Worm (Caenorhabditis elegans) whole organism, young adult: ENCODE data around the gene ztf-1.

Experiments used
- B0336.3 ChIP-seq: fragments of 200-800 bp; sonication (Bioruptor generic); IDR thresholded peaks from 2 replicates; pipeline ENCODE4 v1.3.6; 2022; ENCODE audit warnings: missing genetic modification characterization, missing compliant biosample characterization
- F33H1.4 ChIP-seq: fragments of 200-800 bp; sonication (Bioruptor generic); IDR thresholded peaks from 2 replicates; pipeline ENCODE4 v1.3.6; 2022; ENCODE audit warnings: missing genetic modification reagents, missing genetic modification characterization, missing compliant biosample characterization
- F39B2.1 ChIP-seq: fragments of 200-800 bp; sonication (Bioruptor generic); IDR thresholded peaks from 2 replicates; pipeline ENCODE4 v1.3.6; 2022; ENCODE audit warnings: missing genetic modification reagents, missing genetic modification characterization, missing compliant biosample characterization
- F52B5.7 ChIP-seq: sonication (generic microtip); optimal IDR thresholded peaks from 2 replicates; lab custom pipeline; 2016; ENCODE audit warnings: mild to moderate bottlenecking, missing genetic modification characterization, missing compliant biosample characterization
- F55B11.4 ChIP-seq: sonication (generic microtip); optimal IDR thresholded peaks from 2 replicates; lab custom pipeline; 2016; ENCODE audit warnings: missing compliant biosample characterization, missing genetic modification characterization, borderline replicate concordance; ENCODE audit not compliant: insufficient read depth
- T07F8.4 ChIP-seq: sonication (generic microtip); optimal IDR thresholded peaks from 2 replicates; lab custom pipeline; 2016; ENCODE audit warnings: mild to moderate bottlenecking, missing genetic modification characterization, moderate library complexity, missing compliant biosample characterization
- T26A5.8 ChIP-seq: sonication (generic microtip); optimal IDR thresholded peaks from 2 replicates; lab custom pipeline; 2016; ENCODE audit warnings: missing genetic modification characterization, missing compliant biosample characterization
- Y56A3A.18 ChIP-seq: fragments of 200-800 bp; sonication (Bioruptor generic); IDR thresholded peaks from 2 replicates; pipeline ENCODE4 v1.3.6; 2022; ENCODE audit warnings: missing genetic modification reagents, missing genetic modification characterization, missing compliant biosample characterization
- Y67H2A.10 ChIP-seq: fragments of 200-800 bp; sonication (Bioruptor generic); conservative IDR thresholded peaks from 2 replicates; pipeline ENCODE4 v1.3.6; 2022; ENCODE audit warnings: missing genetic modification reagents, missing genetic modification characterization, missing compliant biosample characterization
- Y95B8A.8 ChIP-seq: fragments of 200-800 bp; sonication (Bioruptor generic); IDR thresholded peaks from 2 replicates; pipeline ENCODE4 v1.3.6; 2022; ENCODE audit warnings: missing genetic modification reagents, missing genetic modification characterization, missing compliant biosample characterization
- akir-1 ChIP-seq: fragments of 200-800 bp; sonication (Bioruptor generic); optimal IDR thresholded peaks from 2 replicates; lab custom pipeline; 2018; ENCODE audit warnings: mild to moderate bottlenecking, missing genetic modification characterization, moderate library complexity, missing compliant biosample characterization
- bed-2 ChIP-seq: fragments of 200-800 bp; sonication (Bioruptor generic); IDR thresholded peaks from 2 replicates; pipeline ENCODE4 v1.3.6; 2022; ENCODE audit warnings: missing genetic modification reagents, missing genetic modification characterization, missing compliant biosample characterization
- ceh-40 ChIP-seq: fragments of 200-800 bp; sonication (Bioruptor generic); IDR thresholded peaks from 2 replicates; pipeline ENCODE4 v1.3.6; 2022; ENCODE audit warnings: missing genetic modification characterization, missing compliant biosample characterization
- ceh-91 ChIP-seq: fragments of 200-800 bp; sonication (Bioruptor generic); IDR thresholded peaks from 2 replicates; pipeline ENCODE4 v1.3.6; 2022; ENCODE audit warnings: missing genetic modification reagents, missing genetic modification characterization, missing compliant biosample characterization
- die-1 ChIP-seq: sonication (generic microtip); optimal IDR thresholded peaks from 2 replicates; lab custom pipeline; 2016; ENCODE audit warnings: missing genotype, mild to moderate bottlenecking, missing genetic modification characterization, missing compliant biosample characterization
- egl-44 ChIP-seq: fragments of 200-800 bp; sonication (Bioruptor generic); IDR thresholded peaks from 2 replicates; pipeline ENCODE4 v1.3.6; 2022; ENCODE audit warnings: missing genetic modification reagents, missing genetic modification characterization, missing compliant biosample characterization
- ets-4 ChIP-seq: fragments of 200-800 bp; sonication (Bioruptor generic); optimal IDR thresholded peaks from 2 replicates; lab custom pipeline; 2018; ENCODE audit warnings: mild to moderate bottlenecking, missing genetic modification characterization, missing compliant biosample characterization
- lag-1 ChIP-seq: fragments of 200-800 bp; sonication (Bioruptor generic); IDR thresholded peaks from 2 replicates; pipeline ENCODE4 v1.3.6; 2022; ENCODE audit warnings: missing genetic modification reagents, missing genetic modification characterization, missing compliant biosample characterization
- let-526 ChIP-seq: fragments of 200-800 bp; sonication (Bioruptor generic); IDR thresholded peaks from 2 replicates; pipeline ENCODE4 v1.3.6; 2022; ENCODE audit warnings: missing genetic modification reagents, missing genetic modification characterization, missing compliant biosample characterization
- lin-40 ChIP-seq: sonication (generic microtip); optimal IDR thresholded peaks from 2 replicates; lab custom pipeline; 2016; ENCODE audit warnings: missing genetic modification characterization, mild to moderate bottlenecking, missing compliant biosample characterization, missing genotype, missing genetic modification reagents
- lsl-1 ChIP-seq: fragments of 200-800 bp; sonication (Bioruptor generic); optimal IDR thresholded peaks from 2 replicates; lab custom pipeline; 2018; ENCODE audit warnings: mild to moderate bottlenecking, missing genetic modification characterization, moderate library complexity, missing compliant biosample characterization
- madf-10 ChIP-seq: sonication (generic microtip); optimal IDR thresholded peaks from 2 replicates; lab custom pipeline; 2016; ENCODE audit warnings: mild to moderate bottlenecking, missing genetic modification characterization, missing compliant biosample characterization
- madf-6 ChIP-seq: fragments of 200-800 bp; sonication (Bioruptor generic); IDR thresholded peaks from 2 replicates; pipeline ENCODE4 v1.3.6; 2022; ENCODE audit warnings: missing genetic modification reagents, missing genetic modification characterization, missing compliant biosample characterization
- madf-8 ChIP-seq: fragments of 200-800 bp; sonication (Bioruptor generic); conservative IDR thresholded peaks from 2 replicates; pipeline ENCODE4 v1.3.6; 2022; ENCODE audit warnings: missing genetic modification reagents, missing genetic modification characterization, missing compliant biosample characterization
- mcd-1 ChIP-seq: fragments of 200-800 bp; sonication (Bioruptor generic); IDR thresholded peaks from 2 replicates; pipeline ENCODE4 v1.3.6; 2022; ENCODE audit warnings: missing genetic modification reagents, missing genetic modification characterization, missing compliant biosample characterization
- pbrm-1 ChIP-seq: fragments of 200-800 bp; sonication (Bioruptor generic); IDR thresholded peaks from 2 replicates; pipeline ENCODE4 v1.3.6; 2022; ENCODE audit warnings: missing genetic modification reagents, missing genetic modification characterization, missing compliant biosample characterization
- pha-4 ChIP-seq: fragments of 150-350 bp; sonication (generic microtip); optimal IDR thresholded peaks from 2 replicates; lab custom pipeline; 2014; ENCODE audit warnings: missing biosample characterization, missing genetic modification reagents, missing genetic modification characterization
- rec-8 ChIP-seq, 2 experiments: sonication (generic microtip); optimal IDR thresholded peaks; 2 replicates each; lab custom pipeline; 2016; ENCODE audit warnings: mild to moderate bottlenecking in 2 of 2, missing genetic modification characterization in 2 of 2, missing genetic modification reagents in 2 of 2, missing genotype in 2 of 2, missing biosample characterization in 1 of 2, missing compliant biosample characterization in 1 of 2, moderate library complexity in 1 of 2
- snpc-1.1 ChIP-seq: sonication (generic microtip); optimal IDR thresholded peaks from 2 replicates; lab custom pipeline; 2017; ENCODE audit warnings: missing genetic modification characterization, mild to moderate bottlenecking, missing compliant biosample characterization, antibody characterized with exemption, moderate library complexity, missing genotype, missing genetic modification reagents; ENCODE audit not compliant: insufficient read depth
- snpc-1.3 ChIP-seq: sonication (generic microtip); optimal IDR thresholded peaks from 2 replicates; lab custom pipeline; 2017; ENCODE audit warnings: missing genetic modification characterization, mild to moderate bottlenecking, missing compliant biosample characterization, antibody characterized with exemption, moderate library complexity, missing genotype, missing genetic modification reagents; ENCODE audit not compliant: insufficient read depth
- snpc-3.4 ChIP-seq: sonication (generic microtip); optimal IDR thresholded peaks from 2 replicates; lab custom pipeline; 2017; ENCODE audit warnings: missing genetic modification characterization, mild to moderate bottlenecking, missing compliant biosample characterization, antibody characterized with exemption, moderate library complexity, missing genotype, missing genetic modification reagents
- tlf-1 ChIP-seq: fragments of 200-800 bp; sonication (Bioruptor generic); optimal IDR thresholded peaks from 2 replicates; lab custom pipeline; 2018; ENCODE audit warnings: mild to moderate bottlenecking, missing genetic modification characterization, missing compliant biosample characterization
- unc-130 ChIP-seq: sonication (generic microtip); optimal IDR thresholded peaks from 2 replicates; lab custom pipeline; 2016; ENCODE audit warnings: missing genetic modification reagents, missing genetic modification characterization, missing compliant biosample characterization
- xnd-1 ChIP-seq: sonication (generic microtip); optimal IDR thresholded peaks from 2 replicates; lab custom pipeline; 2016; ENCODE audit warnings: missing genotype, missing genetic modification reagents, missing genetic modification characterization, missing compliant biosample characterization
- zfh-2 ChIP-seq: fragments of 200-800 bp; sonication (Bioruptor generic); conservative IDR thresholded peaks from 2 replicates; pipeline ENCODE4 v1.3.6; 2022; ENCODE audit warnings: missing genetic modification reagents, missing genetic modification characterization, missing compliant biosample characterization
- ztf-25 ChIP-seq: fragments of 200-800 bp; sonication (Bioruptor generic); IDR thresholded peaks from 2 replicates; pipeline ENCODE4 v1.3.6; 2022; ENCODE audit warnings: missing genetic modification reagents, missing genetic modification characterization, missing compliant biosample characterization
- ztf-26 ChIP-seq: sonication (generic microtip); optimal IDR thresholded peaks from 2 replicates; lab custom pipeline; 2017; ENCODE audit warnings: missing genetic modification characterization, missing compliant biosample characterization
- ztf-28 ChIP-seq: fragments of 200-800 bp; sonication (Bioruptor generic); IDR thresholded peaks from 2 replicates; pipeline ENCODE4 v1.3.6; 2022; ENCODE audit warnings: missing genetic modification reagents, missing genetic modification characterization, missing compliant biosample characterization

ztf-1 gene

ce11 chrIII:8801864-8802818 lies 10.0 kb upstream of the ztf-1 start (continued):
- TF ChIP-seq ztf-26 (tag; lab: Kevin White, UChicago) (peak; percentile 84), ceh-91 (GFP tag; lab: Robert Waterston, UW) (no peak), lin-40 (peak; percentile 96), Y56A3A.18 (GFP tag; lab: Robert Waterston, UW) (0 out of 2 replicates have a peak, but pooled peaks have one; percentile 21), madf-6 (GFP tag; lab: Robert Waterston, UW) (no peak), akir-1 (GFP tag; lab: Kevin White, UChicago) (peak; percentile 70), bed-2 (GFP tag; lab: Robert Waterston, UW) (0 out of 2 replicates have a peak, but pooled peaks have one; percentile 23), tlf-1 (GFP tag; lab: Kevin White, UChicago) (peak; percentile 80), snpc-1.1 (tag; lab: Kevin White, UChicago) (peak; percentile 57)

ce11 chrIII:8801352-8801863 lies 9.3 kb upstream of the ztf-1 start:
- peak; percentile 19 for TF ChIP-seq die-1 (tag; lab: Kevin White, UChicago)
- TF ChIP-seq ztf-26 (tag; lab: Kevin White, UChicago), result no peak
- no peak for TF ChIP-seq akir-1 (GFP tag; lab: Kevin White, UChicago)

- TF ChIP-seq unc-130 (GFP tag; lab: Kevin White, UChicago) (no peak), ets-4 (no peak), lsl-1 (GFP tag; lab: Kevin White, UChicago) (no peak), ztf-28 (GFP tag; lab: Robert Waterston, UW) (no peak), F39B2.1 (GFP tag; lab: Robert Waterston, UW) (no peak), mcd-1 (GFP tag; lab: Robert Waterston, UW) (no peak), Y95B8A.8 (GFP tag; lab: Robert Waterston, UW) (no peak), ztf-26 (tag; lab: Kevin White, UChicago) (no peak), B0336.3 (GFP tag; lab: Robert Waterston, UW) (no peak)
- TF ChIP-seq, all 124 proteins: peak for 0
Observed at ce11 chrIII:8800796-8801083, 8.6 kb upstream of the ztf-1 start.

- no peak for TF ChIP-seq F33H1.4 (GFP tag; lab: Robert Waterston, UW)
- TF ChIP-seq snpc-1.3 (tag; lab: Kevin White, UChicago), result no peak
- no peak for TF ChIP-seq ztf-25 (GFP tag; lab: Robert Waterston, UW)
- TF ChIP-seq madf-8, result no peak
- TF ChIP-seq lag-1, result no peak
- TF ChIP-seq rec-8 (tag; optimal IDR thresholded peaks at IDR 0.05; lab: Kevin White, UChicago), result no peak
- TF ChIP-seq T07F8.4 (tag; lab: Kevin White, UChicago), result no peak
- TF ChIP-seq snpc-3.4 (tag; lab: Kevin White, UChicago), result no peak
- TF ChIP-seq madf-10, result peak; percentile 42
- no peak for TF ChIP-seq ztf-28 (GFP tag; lab: Robert Waterston, UW)
- no peak for TF ChIP-seq F52B5.7 (tag; lab: Kevin White, UChicago)
- TF ChIP-seq pha-4 (tag; lab: Kevin White, UChicago), result no peak
- peak; percentile 69; the same call in 1 of the 2 replicates for TF ChIP-seq egl-44
- no peak for TF ChIP-seq ceh-40
- TF ChIP-seq xnd-1 (tag; lab: Kevin White, UChicago), result no peak
- 0 out of 2 replicates have a peak, but pooled peaks have one; percentile 10 for TF ChIP-seq pbrm-1 (GFP tag; lab: Robert Waterston, UW)
- TF ChIP-seq let-526 (GFP tag; lab: Robert Waterston, UW), result no peak
- no peak for TF ChIP-seq Y67H2A.10 (GFP tag; lab: Robert Waterston, UW)
- no peak for TF ChIP-seq T26A5.8 (tag; lab: Kevin White, UChicago)
- TF ChIP-seq F55B11.4 (tag; lab: Kevin White, UChicago), result no peak
- peak; percentile 99 for TF ChIP-seq zfh-2 (GFP tag; lab: Robert Waterston, UW)
Observed at ce11 chrIII:8799964-8800795, 8.0 kb upstream of the ztf-1 start, which contains the start of gene F54F2.6. TSS of gene F54F2.6 (minus strand) at chrIII:8800701.
